Fruit fly (Drosophila melanogaster): ENCODE measurements around the gene CG31517.

Gene CG31517

DNA sequence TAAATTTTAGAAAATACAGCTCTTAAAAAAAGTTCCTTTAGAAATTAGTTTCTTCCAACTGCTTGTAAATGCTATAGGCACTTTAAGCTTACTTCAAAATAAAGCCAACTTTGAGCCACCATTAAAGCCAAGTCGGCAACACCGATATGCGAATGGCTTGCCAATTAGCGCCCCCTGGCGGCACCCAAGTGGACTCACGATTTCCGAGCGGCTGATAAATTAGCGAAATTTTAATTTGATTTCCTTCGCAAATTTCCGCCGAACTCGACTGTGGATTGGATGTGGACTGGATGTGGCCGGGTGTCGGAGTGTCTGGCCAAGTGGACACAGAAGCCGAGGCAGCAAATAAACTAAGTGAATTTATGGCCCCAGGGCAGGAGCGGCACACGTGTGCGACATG, at the start of gene CG31517:
Gene CG31517 (plus strand): TSS at position 184 of the 400 bp plus-strand sequence.
- no peak for TF ChIP-seq CG8478 (optimal IDR thresholded peaks at IDR 0.05)
- peak; percentile 69 to 76 for TF ChIP-seq CTCF (optimal IDR thresholded peaks at IDR 0.05)

DNA sequence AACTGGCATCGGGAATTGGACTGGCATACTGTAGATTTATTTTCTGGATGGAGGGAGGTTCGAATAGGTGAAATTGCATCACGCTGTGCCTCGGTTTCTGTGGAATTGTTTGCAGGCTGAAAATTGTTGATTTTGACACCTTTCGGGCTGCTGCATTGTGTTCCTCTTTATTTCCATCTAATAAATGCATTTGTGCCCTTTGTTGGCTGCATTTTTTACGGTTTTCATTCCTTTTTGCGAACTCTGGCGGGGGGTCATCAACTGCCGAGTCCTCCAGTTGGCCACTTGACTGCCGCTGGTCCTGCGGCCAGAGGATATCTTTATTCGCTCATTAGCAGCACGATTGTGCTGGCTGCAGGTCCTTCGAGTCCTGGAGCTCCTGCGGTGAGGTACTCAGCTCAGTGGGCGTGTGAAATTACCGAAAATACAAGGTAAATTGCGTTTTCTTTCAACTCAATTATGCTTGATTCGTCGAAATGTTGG, 48.5 kb upstream of the CG31517 start:
- TF ChIP-seq CTCF (optimal IDR thresholded peaks at IDR 0.05) (no peak), CG8478 (optimal IDR thresholded peaks at IDR 0.05) (no peak)

DNA sequence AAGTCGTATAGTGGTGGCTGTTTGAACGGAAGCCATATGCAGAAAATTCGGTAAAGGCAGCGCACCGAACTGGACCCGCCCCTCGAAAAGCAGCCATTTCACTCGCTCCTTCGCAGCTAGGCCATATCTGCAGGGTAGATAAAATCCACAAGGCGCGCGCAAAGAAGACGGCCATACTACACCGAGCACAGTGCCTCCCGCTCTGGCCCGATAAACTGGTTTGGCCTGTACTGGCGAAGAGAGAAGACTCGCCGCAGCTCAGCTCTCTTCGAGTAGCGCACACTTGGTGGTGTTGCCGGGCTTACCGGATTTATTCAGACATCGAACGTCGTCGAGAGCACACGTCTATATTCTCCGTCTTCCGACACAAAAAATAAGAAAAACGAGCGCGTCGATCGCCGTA, 46.7 kb upstream of the CG31517 start, which contains the start of gene ems:
Gene ems (plus strand): TSS at position 311 of the 403 bp plus-strand sequence.
- TF ChIP-seq CTCF (optimal IDR thresholded peaks at IDR 0.05) (peak; percentile 1 to 18), CG8478 (optimal IDR thresholded peaks at IDR 0.05) (no peak)

DNA sequence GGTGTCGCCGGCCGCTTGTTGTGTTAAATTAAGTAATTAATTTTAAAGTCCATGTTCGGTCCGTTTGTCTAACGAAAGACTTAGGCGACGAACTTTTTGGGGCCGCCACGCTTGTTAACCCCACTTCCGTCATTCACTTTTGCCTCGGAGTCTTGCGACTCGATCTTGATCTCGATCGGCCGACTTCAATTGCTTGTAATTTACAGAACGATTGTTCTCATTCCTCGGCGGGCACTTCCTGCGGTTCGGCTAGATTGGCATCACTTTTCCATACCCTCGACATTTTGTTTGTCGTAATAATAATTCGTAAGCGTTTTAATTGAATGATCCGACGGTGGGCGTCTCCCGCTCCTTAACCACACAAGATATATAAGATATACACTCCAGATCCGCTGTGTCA, 41.5 kb upstream of the CG31517 start:
- no peak for TF ChIP-seq CG8478 (optimal IDR thresholded peaks at IDR 0.05)
- no peak for TF ChIP-seq CTCF (optimal IDR thresholded peaks at IDR 0.05)

dm6 chr3R:13907355-13908105, 40.7 kb upstream of the CG31517 start:
- no peak for TF ChIP-seq CG8478 (optimal IDR thresholded peaks at IDR 0.05)
- no peak for TF ChIP-seq CTCF (optimal IDR thresholded peaks at IDR 0.05)

dm6 chr3R:13909065-13909464, 39.2 kb upstream of the CG31517 start:
- TF ChIP-seq CTCF (optimal IDR thresholded peaks at IDR 0.05), result no peak
- no peak for TF ChIP-seq CG8478 (optimal IDR thresholded peaks at IDR 0.05)

DNA sequence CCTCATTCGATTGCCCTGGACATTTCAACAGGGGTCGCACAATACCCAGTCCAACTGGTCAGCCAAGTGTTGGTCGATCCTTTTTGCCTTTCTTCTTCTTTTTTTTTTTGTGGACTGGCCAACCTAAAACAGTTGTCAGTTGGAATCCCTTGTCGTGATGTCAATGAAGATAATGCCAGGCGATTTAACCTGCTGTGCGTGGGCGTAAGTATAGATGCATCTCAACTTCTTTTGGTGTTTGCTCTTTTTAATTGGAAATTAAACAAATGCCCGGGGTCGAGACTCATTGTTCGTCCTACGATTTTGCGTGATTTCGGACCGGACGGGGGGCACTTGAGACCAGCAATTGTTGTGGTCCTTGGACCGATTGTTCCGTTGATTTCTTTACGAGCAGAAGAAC, 38.3 kb upstream of the CG31517 start:
- no peak for TF ChIP-seq CTCF (optimal IDR thresholded peaks at IDR 0.05)
- no peak for TF ChIP-seq CG8478 (optimal IDR thresholded peaks at IDR 0.05)

dm6 chr3R:13911314-13911713, 36.9 kb upstream of the CG31517 start:
- TF ChIP-seq CTCF (optimal IDR thresholded peaks at IDR 0.05) (no peak), CG8478 (optimal IDR thresholded peaks at IDR 0.05) (no peak)

dm6 chr3R:13912008-13912803, 36.0 kb upstream of the CG31517 start:
- TF ChIP-seq CG8478 (optimal IDR thresholded peaks at IDR 0.05), result no peak
- TF ChIP-seq CTCF (optimal IDR thresholded peaks at IDR 0.05), result no peak

dm6 chr3R:13913586-13913985, 34.6 kb upstream of the CG31517 start:
- TF ChIP-seq CG8478 (optimal IDR thresholded peaks at IDR 0.05) (no peak), CTCF (optimal IDR thresholded peaks at IDR 0.05) (no peak)

- TF ChIP-seq CG8478 (optimal IDR thresholded peaks at IDR 0.05) (no peak), CTCF (optimal IDR thresholded peaks at IDR 0.05) (no peak)
These were observed 33.3 kb upstream of the CG31517 start for dm6 chr3R:13914760-13915417.

dm6 chr3R:13915646-13916045, 32.6 kb upstream of the CG31517 start:
- no peak for TF ChIP-seq CG8478 (optimal IDR thresholded peaks at IDR 0.05)
- TF ChIP-seq CTCF (optimal IDR thresholded peaks at IDR 0.05), result no peak

dm6 chr3R:13916546-13916945, 31.7 kb upstream of the CG31517 start:
- no peak for TF ChIP-seq CTCF (optimal IDR thresholded peaks at IDR 0.05)
- no peak for TF ChIP-seq CG8478 (optimal IDR thresholded peaks at IDR 0.05)

dm6 chr3R:13918045-13918444, 30.2 kb upstream of the CG31517 start:
- TF ChIP-seq CG8478 (optimal IDR thresholded peaks at IDR 0.05), result no peak
- no peak for TF ChIP-seq CTCF (optimal IDR thresholded peaks at IDR 0.05)

- TF ChIP-seq CTCF (optimal IDR thresholded peaks at IDR 0.05) (no peak), CG8478 (optimal IDR thresholded peaks at IDR 0.05) (no peak)
These were observed 26.3 kb upstream of the CG31517 start for dm6 chr3R:13921806-13922515.
